Worm (Caenorhabditis elegans) whole organism, L2 larva: ENCODE measurements around the gene srlf-29.
"Not testable (repeated sequence)": the region's sequence is repeated elsewhere in the genome, so short reads cannot be mapped to it uniquely, and the experiment has no call there.

ENCODE experiments used
- C34F6.9 ChIP-seq: fragments of 150-350 bp; optimal IDR thresholded peaks from 2 replicates; lab custom pipeline; 2014; ENCODE audit warnings: missing biosample characterization, missing genetic modification characterization
- R02D3.7 ChIP-seq: fragments of 150-350 bp; optimal IDR thresholded peaks from 2 replicates; lab custom pipeline; 2014; ENCODE audit warnings: missing biosample characterization, missing genetic modification characterization
- Y55F3AM.14 ChIP-seq: fragments of 200-800 bp; sonication (Bioruptor generic); optimal IDR thresholded peaks from 2 replicates; lab custom pipeline; 2018; ENCODE audit warnings: mild to moderate bottlenecking, missing genetic modification characterization, missing compliant biosample characterization
- ZK546.5 ChIP-seq: sonication (generic microtip); optimal IDR thresholded peaks from 2 replicates; lab custom pipeline; 2017; ENCODE audit warnings: missing biosample characterization, missing genetic modification characterization
- alr-1 ChIP-seq: fragments of 150-350 bp; optimal IDR thresholded peaks from 2 replicates; lab custom pipeline; 2014; ENCODE audit warnings: missing biosample characterization, missing genetic modification characterization
- blmp-1 ChIP-seq: sonication (generic microtip); optimal IDR thresholded peaks from 2 replicates; lab custom pipeline; 2017; ENCODE audit warnings: missing genetic modification characterization, mild to moderate bottlenecking, missing compliant biosample characterization, antibody characterized with exemption, moderate library complexity; ENCODE audit not compliant: insufficient read depth
- ceh-16 ChIP-seq: fragments of 150-350 bp; optimal IDR thresholded peaks from 2 replicates; lab custom pipeline; 2014; ENCODE audit warnings: missing biosample characterization, missing genetic modification characterization
- ceh-82 ChIP-seq: fragments of 150-350 bp; optimal IDR thresholded peaks from 2 replicates; lab custom pipeline; 2014; ENCODE audit warnings: missing biosample characterization, missing genetic modification characterization
- egl-27 ChIP-seq: sonication (generic microtip); optimal IDR thresholded peaks from 3 replicates; lab custom pipeline; 2017; ENCODE audit warnings: missing biosample characterization, missing genetic modification reagents, missing genetic modification characterization
- fos-1 ChIP-seq: fragments of 150-350 bp; optimal IDR thresholded peaks from 2 replicates; lab custom pipeline; 2014; ENCODE audit warnings: missing biosample characterization, missing genetic modification characterization
- gmeb-1 ChIP-seq: fragments of 150-350 bp; optimal IDR thresholded peaks from 2 replicates; lab custom pipeline; 2014; ENCODE audit warnings: missing biosample characterization, missing genetic modification characterization
- lin-11 ChIP-seq: fragments of 150-350 bp; sonication (generic microtip); optimal IDR thresholded peaks from 2 replicates; lab custom pipeline; 2014; ENCODE audit warnings: missing biosample characterization, missing genetic modification characterization, inconsistent platforms, mixed read lengths
- lin-39 ChIP-seq: fragments of 150-350 bp; optimal IDR thresholded peaks from 2 replicates; lab custom pipeline; 2014; ENCODE audit warnings: missing biosample characterization, missing genetic modification reagents, missing genetic modification characterization
- lsy-2 ChIP-seq, 2 experiments: fragments of 150-350 bp in 1 of 2; sonication (generic microtip) in 1 of 2; optimal IDR thresholded peaks; 2 replicates each; lab custom pipeline; 2014 to 2017; ENCODE audit warnings: missing biosample characterization in 2 of 2, missing genetic modification characterization in 2 of 2
- mab-5 ChIP-seq: fragments of 150-350 bp; optimal IDR thresholded peaks from 2 replicates; lab custom pipeline; 2014; ENCODE audit warnings: missing biosample characterization, missing genetic modification characterization
- mbf-1 ChIP-seq: sonication (generic microtip); optimal IDR thresholded peaks from 2 replicates; lab custom pipeline; 2017; ENCODE audit warnings: missing biosample characterization, missing genetic modification characterization
- mdl-1 ChIP-seq, 2 experiments: fragments of 150-350 bp in 1 of 2; sonication (generic microtip) in 1 of 2; optimal IDR thresholded peaks; 2 replicates each; lab custom pipeline; 2017; ENCODE audit warnings: missing biosample characterization in 2 of 2, missing genetic modification characterization in 2 of 2
- nhr-10 ChIP-seq: sonication (generic microtip); optimal IDR thresholded peaks from 2 replicates; lab custom pipeline; 2017; ENCODE audit warnings: missing biosample characterization, missing genetic modification characterization
- nhr-11 ChIP-seq: fragments of 150-350 bp; optimal IDR thresholded peaks from 2 replicates; lab custom pipeline; 2014; ENCODE audit warnings: missing biosample characterization, missing genetic modification characterization
- nhr-129 ChIP-seq: fragments of 150-350 bp; optimal IDR thresholded peaks from 2 replicates; lab custom pipeline; 2014; ENCODE audit warnings: missing biosample characterization, missing genetic modification characterization
- nhr-21 ChIP-seq: fragments of 150-350 bp; optimal IDR thresholded peaks from 2 replicates; lab custom pipeline; 2014; ENCODE audit warnings: missing biosample characterization, missing genetic modification characterization
- nhr-237 ChIP-seq: fragments of 150-350 bp; optimal IDR thresholded peaks from 2 replicates; lab custom pipeline; 2014; ENCODE audit warnings: missing biosample characterization, missing genetic modification characterization
- nhr-77 ChIP-seq: fragments of 150-350 bp; optimal IDR thresholded peaks from 2 replicates; lab custom pipeline; 2014; ENCODE audit warnings: missing biosample characterization, missing genetic modification characterization
- peb-1 ChIP-seq: fragments of 150-350 bp; optimal IDR thresholded peaks from 2 replicates; lab custom pipeline; 2014; ENCODE audit warnings: missing biosample characterization, missing genetic modification characterization
- sma-9 ChIP-seq, 2 experiments: fragments of 150-350 bp in 1 of 2; sonication (generic microtip) in 1 of 2; optimal IDR thresholded peaks; 2 replicates each; lab custom pipeline; 2014 to 2016; ENCODE audit warnings: missing genetic modification characterization in 2 of 2, mild to moderate bottlenecking in 1 of 2, missing biosample characterization in 1 of 2, missing compliant biosample characterization in 1 of 2, missing genetic modification reagents in 1 of 2, moderate library complexity in 1 of 2
- unc-55 ChIP-seq: fragments of 150-350 bp; sonication (generic microtip); optimal IDR thresholded peaks from 3 replicates; lab custom pipeline; 2014; ENCODE audit warnings: missing biosample characterization, missing genetic modification reagents, missing genetic modification characterization
- zag-1 ChIP-seq: fragments of 150-350 bp; optimal IDR thresholded peaks from 2 replicates; lab custom pipeline; 2014; ENCODE audit warnings: missing biosample characterization, missing genetic modification characterization
- ztf-11 ChIP-seq: sonication (generic microtip); optimal IDR thresholded peaks from 2 replicates; lab custom pipeline; 2017; ENCODE audit warnings: missing biosample characterization, missing genetic modification characterization

Gene srlf-29

ce11 chrII:1621795-1622194 is 44.3 kb upstream of the srlf-29 start:
- TF ChIP-seq mdl-1 (tag; optimal IDR thresholded peaks at IDR 0.05; lab: Kevin White, UChicago) (no peak), fos-1 (tag; lab: Kevin White, UChicago) (peak; percentile 44)

- TF ChIP-seq zag-1 (tag; lab: Kevin White, UChicago): no peak
- TF ChIP-seq lsy-2 (tag; optimal IDR thresholded peaks at IDR 0.05; lab: Kevin White, UChicago): no peak
- no peak for TF ChIP-seq nhr-10 (tag; lab: Kevin White, UChicago)
- TF ChIP-seq lin-39 (tag; lab: Kevin White, UChicago): no peak
- no peak for TF ChIP-seq lin-11 (tag; lab: Kevin White, UChicago)
- TF ChIP-seq nhr-11 (tag; lab: Kevin White, UChicago): no peak
- no peak for TF ChIP-seq ZK546.5 (tag; lab: Kevin White, UChicago)
These were observed 41.6 kb upstream of the srlf-29 start, which contains the start of gene fbxa-160 for ce11 chrII:1624572-1624971. Gene fbxa-160 (minus strand): TSS chrII:1624672.

ce11 chrII:1625666-1626065 is 40.5 kb upstream of the srlf-29 start, which contains the start of gene C08E3.14:
Gene C08E3.14 (plus strand): TSS chrII:1625966.
- TF ChIP-seq gmeb-1 (tag; lab: Kevin White, UChicago) (no peak), mab-5 (tag; lab: Kevin White, UChicago) (no peak), peb-1 (tag; lab: Kevin White, UChicago) (no peak), alr-1 (no peak), mbf-1 (tag; lab: Kevin White, UChicago) (no peak), ceh-82 (tag; lab: Kevin White, UChicago) (no peak), lin-11 (tag; lab: Kevin White, UChicago) (no peak), sma-9 (GFP tag; optimal IDR thresholded peaks at IDR 0.05; lab: Kevin White, UChicago) (no peak), sma-9 (tag; optimal IDR thresholded peaks at IDR 0.05; lab: Kevin White, UChicago) (no peak), C34F6.9 (no peak), R02D3.7 (tag; lab: Kevin White, UChicago) (no peak), nhr-77 (no peak), blmp-1 (tag; lab: Kevin White, UChicago) (no peak), ceh-16 (tag; lab: Kevin White, UChicago) (no peak), nhr-21 (tag; lab: Kevin White, UChicago) (no peak), fos-1 (tag; lab: Kevin White, UChicago) (no peak), Y55F3AM.14 (GFP tag; lab: Kevin White, UChicago) (no peak), nhr-10 (tag; lab: Kevin White, UChicago) (no peak), nhr-237 (tag; lab: Kevin White, UChicago) (no peak), egl-27 (tag; lab: Kevin White, UChicago) (no peak), lsy-2 (tag; optimal IDR thresholded peaks at IDR 0.05; lab: Kevin White, UChicago) (no peak)

ce11 chrII:1627783-1628182 is 38.3 kb upstream of the srlf-29 start, which contains the start of gene C08E3.15:
Gene C08E3.15 (minus strand): TSS chrII:1627883.
- not testable (repeated sequence) for TF ChIP-seq peb-1, nhr-237, ztf-11 (tag; lab: Kevin White, UChicago)

- not testable (repeated sequence) for TF ChIP-seq nhr-21 (tag; lab: Kevin White, UChicago); egl-27 (tag; lab: Kevin White, UChicago); unc-55 (GFP tag; lab: Kevin White, UChicago)
These were observed 33.9 kb upstream of the srlf-29 start, which contains the start of gene C08E3.13 for ce11 chrII:1632216-1632615. Gene C08E3.13 (minus strand): TSS chrII:1632316.

ce11 chrII:1633490-1633889 is 32.6 kb upstream of the srlf-29 start, which contains the start of gene C08E3.1:
Gene C08E3.1 (plus strand): TSS chrII:1633790.
- not testable (repeated sequence) for TF ChIP-seq ztf-11, blmp-1, nhr-129 (tag; lab: Kevin White, UChicago)
